Worm (Caenorhabditis elegans) whole organism, mixed stage, embryonic: ENCODE data around the gene Y76B12C.9.

Source experiments
- mep-1 ChIP-seq: fragments of 150-350 bp; optimal IDR thresholded peaks from 2 replicates; lab custom pipeline; 2017; ENCODE audit warnings: missing biosample characterization, missing genetic modification reagents, missing genetic modification characterization, inconsistent platforms
- nhr-237 ChIP-seq: fragments of 150-350 bp; optimal IDR thresholded peaks from 2 replicates; lab custom pipeline; 2014; ENCODE audit warnings: missing biosample characterization, missing genetic modification characterization

ce11 chrIV:2052337-2052736 lies 15.5 kb upstream of the Y76B12C.9 start:
- TF ChIP-seq nhr-237 (tag; lab: Kevin White, UChicago) = no peak
- TF ChIP-seq mep-1 = no peak
